Worm (Caenorhabditis elegans): ENCODE measurements around the gene clec-225.

Gene clec-225

ce11 chrV:13173718-13174117 lies 39.0 kb upstream of the clec-225 start:
- TF ChIP-seq saeg-2 (GFP tag; IDR thresholded peaks at IDR 0.05), result no peak
- no peak for TF ChIP-seq unc-39 (tag; optimal IDR thresholded peaks at IDR 0.05)
- peak; percentile 53 for TF ChIP-seq aha-1 (tag)
- no peak for TF ChIP-seq D1046.2 (GFP tag; IDR thresholded peaks at IDR 0.05)
- TF ChIP-seq aly-2 (tag; optimal IDR thresholded peaks at IDR 0.05), result no peak
- no peak for TF ChIP-seq daf-16 (GFP tag; optimal IDR thresholded peaks at IDR 0.05)
- peak; percentile 5 for TF ChIP-seq daf-16 (tag; optimal IDR thresholded peaks at IDR 0.05)
- TF ChIP-seq duxl-1 (tag; optimal IDR thresholded peaks at IDR 0.05; ENCODE audit: poor library complexity), result no peak
- peak; percentile 9 for TF ChIP-seq mxl-3 (GFP tag; optimal IDR thresholded peaks at IDR 0.05)
- TF ChIP-seq T20F7.1 (GFP tag; optimal IDR thresholded peaks at IDR 0.05), result no peak
- TF ChIP-seq nhr-28 (tag; optimal IDR thresholded peaks at IDR 0.05), result peak; percentile 56
- no peak for TF ChIP-seq zfp-2 (tag; optimal IDR thresholded peaks at IDR 0.05)
- TF ChIP-seq php-3 (GFP tag; IDR thresholded peaks at IDR 0.05), result 0 out of 2 replicates have a peak, but pooled peaks have one; percentile 15
- no peak for TF ChIP-seq ces-1 (GFP tag; optimal IDR thresholded peaks at IDR 0.05)
- no peak for TF ChIP-seq dmd-9 (GFP tag; IDR thresholded peaks at IDR 0.05)
- TF ChIP-seq zfp-3 (GFP tag; conservative IDR thresholded peaks at IDR 0.05), result no peak
- no peak for TF ChIP-seq pqm-1 (tag; optimal IDR thresholded peaks at IDR 0.05)
- no peak for TF ChIP-seq mep-1 (tag; optimal IDR thresholded peaks at IDR 0.05)
- no peak for TF ChIP-seq lir-3 (tag; optimal IDR thresholded peaks at IDR 0.05)
- TF ChIP-seq cey-2 (tag; optimal IDR thresholded peaks at IDR 0.05; ENCODE audit: borderline replicate concordance, insufficient read depth), result no peak
- no peak for TF ChIP-seq F44E2.7 (GFP tag; IDR thresholded peaks at IDR 0.05)
- TF ChIP-seq hlh-30 (tag; optimal IDR thresholded peaks at IDR 0.05; ENCODE audit: insufficient read depth), result peak; percentile 11
- no peak for TF ChIP-seq Y105C5A.15 (GFP tag; IDR thresholded peaks at IDR 0.05)
- no peak for TF ChIP-seq ceh-62 (tag; optimal IDR thresholded peaks at IDR 0.05)
- TF ChIP-seq nhr-76 (tag; optimal IDR thresholded peaks at IDR 0.05), result no peak
- no peak for TF ChIP-seq F26F4.8 (GFP tag; conservative IDR thresholded peaks at IDR 0.05)
- peak; percentile 27; the same call in 1 of the 2 replicates for TF ChIP-seq nhr-41 (GFP tag; IDR thresholded peaks at IDR 0.05)
- no peak for TF ChIP-seq nhr-77 (tag; optimal IDR thresholded peaks at IDR 0.05)

DNA sequence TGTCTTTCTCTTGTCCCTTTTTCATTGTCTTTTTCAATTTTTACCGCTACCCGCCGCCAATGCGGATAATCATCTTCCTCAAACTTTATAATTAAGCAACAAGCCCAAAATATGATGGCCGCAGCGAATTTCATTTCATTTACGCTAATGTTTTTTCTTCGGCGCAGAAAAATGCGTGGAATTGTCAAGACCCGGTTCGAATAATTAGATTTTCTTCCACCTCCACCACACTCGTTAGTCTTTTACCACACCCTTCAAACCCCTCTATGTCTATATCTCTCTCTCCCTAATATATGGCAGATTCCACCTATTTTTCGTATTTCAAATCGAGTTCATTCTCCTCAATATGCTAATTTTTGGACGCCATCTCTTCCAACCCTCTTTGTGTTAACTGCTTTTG lies 35.8 kb upstream of the clec-225 start:
- no peak for TF ChIP-seq zfp-3 (GFP tag; conservative IDR thresholded peaks at IDR 0.05)
- TF ChIP-seq unc-62 (GFP tag; optimal IDR thresholded peaks at IDR 0.05 in 1 of 2), result peak in 1 of 2 experiments; percentile 63
- TF ChIP-seq unc-62 (tag; optimal IDR thresholded peaks at IDR 0.05), result no peak
- TF ChIP-seq ctbp-1 (GFP tag; IDR thresholded peaks at IDR 0.05), result no peak
- TF ChIP-seq sdz-12 (GFP tag; optimal IDR thresholded peaks at IDR 0.05), result no peak

DNA sequence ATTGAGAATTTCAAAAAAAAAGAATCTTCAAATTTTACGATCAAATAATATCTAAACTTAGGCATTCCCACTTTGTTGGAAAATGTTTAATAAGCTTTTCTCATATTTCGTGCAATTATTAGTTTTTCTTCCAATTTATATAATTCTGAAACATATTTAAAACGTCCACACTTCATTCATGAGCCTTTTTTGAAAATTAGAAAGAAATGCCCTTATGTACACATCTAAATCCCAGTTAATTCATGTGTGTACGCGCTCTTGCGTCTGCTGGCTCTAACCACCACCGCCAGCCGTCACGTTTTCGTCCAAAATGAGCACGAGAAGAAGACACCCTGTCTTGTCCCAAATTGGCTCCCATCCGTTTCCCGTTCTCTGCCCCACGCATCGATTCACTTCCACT lies 31.9 kb upstream of the clec-225 start:
- TF ChIP-seq ceh-44 (GFP tag; IDR thresholded peaks at IDR 0.05) (no peak), nhr-11 (tag; optimal IDR thresholded peaks at IDR 0.05) (no peak), nhr-48 (tag; optimal IDR thresholded peaks at IDR 0.05) (no peak), nhr-28 (tag; optimal IDR thresholded peaks at IDR 0.05) (no peak), cey-2 (tag; optimal IDR thresholded peaks at IDR 0.05; ENCODE audit: borderline replicate concordance, insufficient read depth) (no peak), nhr-76 (tag; optimal IDR thresholded peaks at IDR 0.05) (no peak), zfp-2 (tag; optimal IDR thresholded peaks at IDR 0.05) (no peak), mxl-3 (GFP tag; optimal IDR thresholded peaks at IDR 0.05) (no peak), R02D3.7 (tag; optimal IDR thresholded peaks at IDR 0.05) (no peak), snpc-1.2 (GFP tag; IDR thresholded peaks at IDR 0.05) (no peak), hlh-30 (tag; optimal IDR thresholded peaks at IDR 0.05; ENCODE audit: insufficient read depth) (peak; percentile 34), aha-1 (tag) (peak; percentile 93), nhr-10 (tag; optimal IDR thresholded peaks at IDR 0.05) (no peak), gei-8 (GFP tag; optimal IDR thresholded peaks at IDR 0.05) (no peak)
